Fruit fly (Drosophila melanogaster) whole organism: Measurements from ENCODE around the gene ppk27.

Experiments
- CG8478 ChIP-seq: fragments of >200 bp; optimal IDR thresholded peaks from 2 replicates; lab custom pipeline; 2018; ENCODE audit warnings: inconsistent platforms
- EcR ChIP-seq, 2 experiments: fragments of >200 bp; optimal IDR thresholded peaks; 2 replicates each; lab custom pipeline; 2017; ENCODE audit warnings: missing biosample characterization in 2 of 2, missing genetic modification characterization in 2 of 2, missing genetic modification reagents in 2 of 2
- pan ChIP-seq: fragments of >200 bp; optimal IDR thresholded peaks from 2 replicates; lab custom pipeline; 2017
- psq ChIP-seq: fragments of >200 bp; optimal IDR thresholded peaks from 2 replicates; lab custom pipeline; 2017
- usp ChIP-seq: fragments of >200 bp; optimal IDR thresholded peaks from 2 replicates; lab custom pipeline; 2017; ENCODE audit warnings: missing biosample characterization, missing genetic modification characterization, mixed read lengths

dm6 chr3L:3778463-3778862 lies 23.5 kb upstream of the ppk27 start:
- TF ChIP-seq pan (lab: Kevin White, UChicago) (no peak), usp (GFP tag; lab: Kevin White, UChicago) (no peak), CG8478 (no peak), psq (lab: Kevin White, UChicago) (no peak), EcR (GFP tag; optimal IDR thresholded peaks at IDR 0.05; lab: Kevin White, UChicago) (no peak)
